Fruit fly (Drosophila melanogaster): ENCODE data around the gene mge.

mge gene

DNA sequence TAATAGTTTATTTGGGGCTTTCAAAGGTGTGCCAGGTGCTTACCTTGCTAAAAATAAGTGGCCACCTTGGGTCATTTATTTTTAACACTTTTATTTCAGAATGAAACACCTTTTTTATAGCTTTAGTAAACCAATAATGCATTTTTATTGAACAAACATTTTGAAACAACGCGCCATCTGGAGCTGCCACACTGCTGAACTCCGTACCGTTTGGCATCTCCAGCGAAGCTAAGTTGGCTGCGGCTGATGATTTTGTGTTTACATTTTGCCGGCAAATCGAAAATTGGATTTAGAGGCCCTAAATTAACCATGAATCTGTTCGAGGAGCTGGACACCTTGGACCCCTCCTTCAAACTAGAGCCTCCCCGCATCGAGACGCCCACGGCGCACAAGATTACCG is 4.6 kb downstream of the mge start, which contains the start of gene ida (continued):
- TF ChIP-seq row (GFP tag; IDR thresholded peaks at IDR 0.05): peak; percentile 12; the same call in 1 of the 3 replicates
- TF ChIP-seq hth (optimal IDR thresholded peaks at IDR 0.05): no peak
- TF ChIP-seq CG5245 (GFP tag; optimal IDR thresholded peaks at IDR 0.05): no peak
- TF ChIP-seq CG12659 (GFP tag; optimal IDR thresholded peaks at IDR 0.05): peak; percentile 44
- TF ChIP-seq Nf-YA (GFP tag; IDR thresholded peaks at IDR 0.05): no peak
- no peak for TF ChIP-seq dati (GFP tag; IDR thresholded peaks at IDR 0.05)
- peak; percentile 18; the same call in 1 of the 2 replicates for TF ChIP-seq onecut (GFP tag; IDR thresholded peaks at IDR 0.05)
- TF ChIP-seq MESR4 (GFP tag; optimal IDR thresholded peaks at IDR 0.05): peak; percentile 28
- TF ChIP-seq CG17186 (GFP tag; optimal IDR thresholded peaks at IDR 0.05): peak; percentile 26
- no peak for TF ChIP-seq CG11398 (GFP tag; optimal IDR thresholded peaks at IDR 0.05)
- no peak for TF ChIP-seq fu2 (GFP tag; optimal IDR thresholded peaks at IDR 0.05)
- no peak for TF ChIP-seq CG6765 (GFP tag; optimal IDR thresholded peaks at IDR 0.05)
- TF ChIP-seq ara (GFP tag; IDR thresholded peaks at IDR 0.05): no peak
- peak; percentile 36 for TF ChIP-seq stwl (tag; optimal IDR thresholded peaks at IDR 0.05)
- no peak for TF ChIP-seq gce (GFP tag; IDR thresholded peaks at IDR 0.05)
- TF ChIP-seq kay (GFP tag; optimal IDR thresholded peaks at IDR 0.05): no peak
- TF ChIP-seq gfzf (GFP tag; optimal IDR thresholded peaks at IDR 0.05): peak; percentile 47
- TF ChIP-seq CG10543 (GFP tag; optimal IDR thresholded peaks at IDR 0.05): peak; percentile 14
- no peak for TF ChIP-seq disco-r (GFP tag; optimal IDR thresholded peaks at IDR 0.05)
- no peak for TF ChIP-seq CG42726 (GFP tag; IDR thresholded peaks at IDR 0.05; ENCODE audit: partially characterized antibody)
- TF ChIP-seq CoRest (tag; optimal IDR thresholded peaks at IDR 0.05): peak; percentile 12
- TF ChIP-seq CG11723 (GFP tag; optimal IDR thresholded peaks at IDR 0.05): no peak
- no peak for TF ChIP-seq CkIIα-i1 (GFP tag; IDR thresholded peaks at IDR 0.05)
- TF ChIP-seq CG11696 (GFP tag; IDR thresholded peaks at IDR 0.05): no peak
- TF ChIP-seq Lhr (GFP tag; optimal IDR thresholded peaks at IDR 0.05): peak; percentile 7
- TF ChIP-seq grau (tag; optimal IDR thresholded peaks at IDR 0.05): no peak
- no peak for TF ChIP-seq schlank (tag; optimal IDR thresholded peaks at IDR 0.05)
- TF ChIP-seq pfk (GFP tag; optimal IDR thresholded peaks at IDR 0.05): no peak
- TF ChIP-seq chinmo (GFP tag; IDR thresholded peaks at IDR 0.05; ENCODE audit: partially characterized antibody): 0 out of 4 replicates have a peak, but pooled peaks have one; percentile 59
- peak; percentile 84 for TF ChIP-seq Med (GFP tag)
- no peak for TF ChIP-seq CG4328 (GFP tag; optimal IDR thresholded peaks at IDR 0.05)
- no peak for TF ChIP-seq CG10654 (GFP tag; optimal IDR thresholded peaks at IDR 0.05)
- peak; percentile 23; the same call in 1 of the 2 replicates for TF ChIP-seq tna (GFP tag; IDR thresholded peaks at IDR 0.05; ENCODE audit: partially characterized antibody)
- peak; percentile 91 for TF ChIP-seq MBD-R2 (GFP tag; IDR thresholded peaks at IDR 0.05)
- no peak for TF ChIP-seq CG7357 (GFP tag; IDR thresholded peaks at IDR 0.05)
- TF ChIP-seq CG12299 (tag; optimal IDR thresholded peaks at IDR 0.05): no peak
- no peak for TF ChIP-seq z (GFP tag; IDR thresholded peaks at IDR 0.05)
- no peak for TF ChIP-seq CG7839 (tag; optimal IDR thresholded peaks at IDR 0.05)
- TF ChIP-seq caup (GFP tag; optimal IDR thresholded peaks at IDR 0.05; ENCODE audit: severe bottlenecking): no peak
- TF ChIP-seq Fer3 (tag; optimal IDR thresholded peaks at IDR 0.05): no peak
- peak; percentile 31 for TF ChIP-seq CG2116 (GFP tag; optimal IDR thresholded peaks at IDR 0.05)
- TF ChIP-seq unc-4 (GFP tag; IDR thresholded peaks at IDR 0.05; ENCODE audit: partially characterized antibody): no peak
- no peak for TF ChIP-seq hbn (GFP tag; IDR thresholded peaks at IDR 0.05; ENCODE audit: partially characterized antibody)
- TF ChIP-seq Lim3 (GFP tag; IDR thresholded peaks at IDR 0.05): no peak
- TF ChIP-seq CG15514 (GFP tag; optimal IDR thresholded peaks at IDR 0.05): peak; percentile 72
- TF ChIP-seq run (tag; optimal IDR thresholded peaks at IDR 0.05): no peak
- no peak for TF ChIP-seq Deaf1 (tag; optimal IDR thresholded peaks at IDR 0.05)
- no peak for TF ChIP-seq gsb-n (tag; optimal IDR thresholded peaks at IDR 0.05)
- TF ChIP-seq CG11247 (GFP tag; IDR thresholded peaks at IDR 0.05): no peak
- TF ChIP-seq CG16813 (GFP tag; IDR thresholded peaks at IDR 0.05; ENCODE audit: partially characterized antibody): no peak
- no peak for TF ChIP-seq fd64A (GFP tag; optimal IDR thresholded peaks at IDR 0.05)

Data from whole organism, embryonic.